Worm (Caenorhabditis elegans) whole organism, midembryonic: Measurements from ENCODE around the gene C18E9.7.

Experiments
- flt-1 ChIP-seq: fragments of 200-800 bp; sonication (Bioruptor generic); IDR thresholded peaks from 2 replicates; pipeline ENCODE4 v1.3.6; 2022; ENCODE audit warnings: missing genetic modification characterization, missing compliant biosample characterization
- med-1 ChIP-seq: sonication (generic microtip); optimal IDR thresholded peaks from 2 replicates; lab custom pipeline; 2017; ENCODE audit warnings: missing genetic modification characterization, mild to moderate bottlenecking, missing compliant biosample characterization, antibody characterized with exemption, missing genetic modification reagents; ENCODE audit not compliant: insufficient read depth
- ztf-29 ChIP-seq: fragments of 200-800 bp; sonication (Bioruptor generic); IDR thresholded peaks from 2 replicates; pipeline ENCODE4 v1.3.6; 2022; ENCODE audit warnings: missing genetic modification reagents, missing genetic modification characterization, missing compliant biosample characterization

ce11 chrII:8951270-8951669 lies 31.3 kb downstream of the C18E9.7 start:
- TF ChIP-seq med-1 (GFP tag; lab: Kevin White, UChicago) (no peak), ztf-29 (no peak), flt-1 (GFP tag; lab: Robert Waterston, UW) (no peak)
